Fruit fly (Drosophila melanogaster): Measurements from ENCODE around the gene Trf4-1.

Trf4-1 gene

DNA sequence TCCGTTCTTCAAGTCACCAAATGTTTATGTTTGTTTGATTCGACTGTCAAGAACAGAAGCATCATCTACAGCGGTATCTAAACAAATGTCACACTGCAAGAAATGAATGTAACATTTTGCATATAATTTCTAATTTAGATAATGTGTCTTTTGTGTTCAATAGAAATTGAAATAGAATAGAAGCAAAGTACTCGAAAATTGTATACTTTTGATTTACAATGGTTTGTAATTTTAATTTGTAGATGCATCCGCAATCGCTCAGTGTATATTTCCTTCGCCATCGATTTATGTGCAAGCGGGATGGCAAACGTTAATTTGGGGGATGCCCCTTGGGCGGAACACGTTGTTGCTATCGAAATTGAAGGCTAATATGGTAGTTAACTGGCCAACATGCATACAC, 21.9 kb upstream of the Trf4-1 start:
- TF ChIP-seq eg (GFP tag; IDR thresholded peaks at IDR 0.05) (peak; percentile 42; the same call in 1 of the 3 replicates), Smox (GFP tag; optimal IDR thresholded peaks at IDR 0.05) (peak; percentile 14), CG6163 (GFP tag; IDR thresholded peaks at IDR 0.05) (peak; percentile 52; the same call in 1 of the 3 replicates), Eip75B (GFP tag; optimal IDR thresholded peaks at IDR 0.05) (peak; percentile 2), CG8632 (GFP tag; optimal IDR thresholded peaks at IDR 0.05) (no peak), spab (GFP tag; optimal IDR thresholded peaks at IDR 0.05) (no peak), acj6 (GFP tag; optimal IDR thresholded peaks at IDR 0.05) (no peak), Hr4 (GFP tag; optimal IDR thresholded peaks at IDR 0.05) (peak; percentile 51), esn (GFP tag; optimal IDR thresholded peaks at IDR 0.05) (peak; percentile 45), CG3032 (tag; optimal IDR thresholded peaks at IDR 0.05) (no peak), CG15336 (GFP tag; IDR thresholded peaks at IDR 0.05) (peak; percentile 36; the same call in 1 of the 2 replicates), CG8119 (GFP tag; IDR thresholded peaks at IDR 0.05) (peak; percentile 43; the same call in 1 of the 3 replicates), Ets96B (tag; optimal IDR thresholded peaks at IDR 0.05) (peak; percentile 15), Sox14 (GFP tag; optimal IDR thresholded peaks at IDR 0.05) (peak; percentile 7), Ets21C (GFP tag; optimal IDR thresholded peaks at IDR 0.05) (no peak), CG10669 (GFP tag; optimal IDR thresholded peaks at IDR 0.05) (peak; percentile 36), CG1621 (tag; optimal IDR thresholded peaks at IDR 0.05) (no peak), CG9139 (GFP tag; optimal IDR thresholded peaks at IDR 0.05) (no peak), lz (GFP tag; optimal IDR thresholded peaks at IDR 0.05) (peak; percentile 20), svp (GFP tag) (peak; percentile 39), Met (GFP tag; optimal IDR thresholded peaks at IDR 0.05) (peak; percentile 34), Eip78C (GFP tag) (peak; percentile 46), fd59A (GFP tag; optimal IDR thresholded peaks at IDR 0.05) (no peak), Hr39 (GFP tag; optimal IDR thresholded peaks at IDR 0.05) (peak; percentile 27), Eip93F (GFP tag; optimal IDR thresholded peaks at IDR 0.05) (no peak), CG8319 (GFP tag; optimal IDR thresholded peaks at IDR 0.05) (no peak), CG3919 (GFP tag; optimal IDR thresholded peaks at IDR 0.05) (no peak), CG6808 (GFP tag; optimal IDR thresholded peaks at IDR 0.05) (no peak), CG7368 (GFP tag; optimal IDR thresholded peaks at IDR 0.05) (no peak), CG31627 (GFP tag; optimal IDR thresholded peaks at IDR 0.05) (peak; percentile 15), net (GFP tag; optimal IDR thresholded peaks at IDR 0.05) (no peak), CG32006 (GFP tag; optimal IDR thresholded peaks at IDR 0.05) (peak; percentile 9), topi (GFP tag; optimal IDR thresholded peaks at IDR 0.05) (peak; percentile 11)

DNA sequence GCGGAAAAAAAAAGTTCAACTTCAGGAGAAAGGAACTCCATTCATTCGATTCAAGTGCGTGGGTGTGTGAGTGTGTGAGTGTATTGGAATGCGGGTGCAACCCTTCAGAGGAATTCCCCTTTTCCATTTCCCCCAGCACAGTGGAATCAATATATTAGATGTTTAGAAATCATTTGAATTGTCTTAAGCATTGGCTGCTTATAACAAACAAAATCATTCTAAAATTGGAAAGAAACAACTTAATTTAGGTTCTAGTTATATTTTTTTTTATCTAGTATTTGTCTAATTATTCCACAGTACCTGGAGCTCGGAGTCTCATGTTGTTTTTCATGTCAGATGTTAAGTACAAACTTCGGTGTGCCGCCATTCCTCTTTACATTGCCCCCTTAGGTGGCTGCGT, 21.1 kb upstream of the Trf4-1 start:
- TF ChIP-seq CG34406 (GFP tag; optimal IDR thresholded peaks at IDR 0.05) (peak; percentile 17), CG7368 (GFP tag; optimal IDR thresholded peaks at IDR 0.05) (no peak), CG10669 (GFP tag; optimal IDR thresholded peaks at IDR 0.05) (peak; percentile 25), OdsH (GFP tag; optimal IDR thresholded peaks at IDR 0.05) (peak; percentile 2), CG15336 (GFP tag; IDR thresholded peaks at IDR 0.05) (peak; percentile 44; the same call in 1 of the 2 replicates), net (GFP tag; optimal IDR thresholded peaks at IDR 0.05) (peak; percentile 19), Smox (GFP tag; optimal IDR thresholded peaks at IDR 0.05) (peak; percentile 5), CG1621 (tag; optimal IDR thresholded peaks at IDR 0.05) (peak; percentile 18), Ets96B (tag; optimal IDR thresholded peaks at IDR 0.05) (peak; percentile 52), CG10631 (GFP tag; optimal IDR thresholded peaks at IDR 0.05) (peak; percentile 24), CG3919 (GFP tag; optimal IDR thresholded peaks at IDR 0.05) (peak; percentile 11), topi (GFP tag; optimal IDR thresholded peaks at IDR 0.05) (peak; percentile 21), Eip93F (GFP tag; optimal IDR thresholded peaks at IDR 0.05) (no peak), CG6792 (GFP tag; optimal IDR thresholded peaks at IDR 0.05) (peak; percentile 40), CG4318 (GFP tag; optimal IDR thresholded peaks at IDR 0.05) (no peak), Sox102F (GFP tag; optimal IDR thresholded peaks at IDR 0.05) (peak; percentile 21), lz (GFP tag; optimal IDR thresholded peaks at IDR 0.05) (peak; percentile 9), dsx (GFP tag; optimal IDR thresholded peaks at IDR 0.05; ENCODE audit: poor library complexity, severe bottlenecking) (peak; percentile 32), Eip78C (GFP tag) (peak; percentile 64), Hr39 (GFP tag; optimal IDR thresholded peaks at IDR 0.05) (peak; percentile 1), CG8632 (GFP tag; optimal IDR thresholded peaks at IDR 0.05) (peak; percentile 7), CG11902 (GFP tag; optimal IDR thresholded peaks at IDR 0.05) (no peak), svp (GFP tag) (peak; percentile 70), Gug (GFP tag; IDR thresholded peaks at IDR 0.05) (no peak), pdm3 (GFP tag; optimal IDR thresholded peaks at IDR 0.05) (peak; percentile 25), Hr4 (GFP tag; optimal IDR thresholded peaks at IDR 0.05) (peak; percentile 12), Sox14 (GFP tag; optimal IDR thresholded peaks at IDR 0.05) (no peak), acj6 (GFP tag; optimal IDR thresholded peaks at IDR 0.05) (peak; percentile 43), CG6163 (GFP tag; IDR thresholded peaks at IDR 0.05) (peak; percentile 52; the same call in 2 of the 3 replicates), CG6808 (GFP tag; optimal IDR thresholded peaks at IDR 0.05) (peak; percentile 10), achi (GFP tag; optimal IDR thresholded peaks at IDR 0.05) (no peak), Eip75B (GFP tag; optimal IDR thresholded peaks at IDR 0.05) (peak; percentile 5), fd85E (GFP tag; optimal IDR thresholded peaks at IDR 0.05) (no peak), ss (GFP tag; optimal IDR thresholded peaks at IDR 0.05) (peak in 1 of 2 experiments; percentile 34), esn (GFP tag; optimal IDR thresholded peaks at IDR 0.05) (peak; percentile 23), Met (GFP tag; optimal IDR thresholded peaks at IDR 0.05) (peak; percentile 45), salr (GFP tag; optimal IDR thresholded peaks at IDR 0.05) (no peak)
